Worm (Caenorhabditis elegans): ENCODE results near the gene K03A11.1.

Gene K03A11.1

DNA sequence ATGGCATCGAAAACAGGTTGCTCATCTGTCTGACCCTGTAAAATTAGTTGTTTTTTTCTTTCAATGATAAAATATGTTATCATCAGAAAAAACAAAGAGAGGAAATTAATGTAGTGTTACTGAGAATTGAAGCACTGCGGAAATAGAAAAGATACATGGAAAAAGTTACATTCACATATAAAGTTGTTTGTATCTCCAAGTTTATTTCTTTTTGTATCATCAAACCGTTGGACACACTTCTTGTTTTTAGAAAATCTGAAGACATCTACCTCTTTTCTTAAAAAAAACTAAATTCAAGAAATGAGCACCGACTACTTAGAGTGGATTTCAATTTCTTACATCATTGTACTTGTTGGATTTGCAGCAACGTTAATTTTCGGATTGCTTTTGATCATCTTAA, 30.8 kb downstream of the K03A11.1 start, which contains the start of gene str-10:
TSS of gene str-10 (plus strand) at position 301 of the 400 bp plus-strand sequence.
- TF ChIP-seq hlh-6 (tag; optimal IDR thresholded peaks at IDR 0.05) = no peak
- no peak for TF ChIP-seq ets-4 (tag; optimal IDR thresholded peaks at IDR 0.05)
- no peak for TF ChIP-seq hlh-15 (tag; optimal IDR thresholded peaks at IDR 0.05)
- TF ChIP-seq pqm-1 (tag; optimal IDR thresholded peaks at IDR 0.05) = no peak
- no peak for TF ChIP-seq tbx-7 (tag; optimal IDR thresholded peaks at IDR 0.05)
- TF ChIP-seq ceh-22 (tag; optimal IDR thresholded peaks at IDR 0.05) = no peak
- no peak for TF ChIP-seq pag-3 (tag; optimal IDR thresholded peaks at IDR 0.05; ENCODE audit: borderline replicate concordance)
- TF ChIP-seq ceh-48 (tag; optimal IDR thresholded peaks at IDR 0.05) = no peak
- TF ChIP-seq ceh-18 (tag; optimal IDR thresholded peaks at IDR 0.05) = no peak
- TF ChIP-seq ceh-14 (tag; optimal IDR thresholded peaks at IDR 0.05) = no peak
- TF ChIP-seq mec-3 (tag; optimal IDR thresholded peaks at IDR 0.05; ENCODE audit: borderline replicate concordance) = no peak
- no peak for TF ChIP-seq fax-1 (tag; optimal IDR thresholded peaks at IDR 0.05)
- TF ChIP-seq ref-2 (tag; optimal IDR thresholded peaks at IDR 0.05) = no peak
- no peak for TF ChIP-seq sox-4 (tag; optimal IDR thresholded peaks at IDR 0.05)
- TF ChIP-seq K09A11.1 (tag; optimal IDR thresholded peaks at IDR 0.05; ENCODE audit: insufficient read depth) = no peak
- no peak for TF ChIP-seq ceh-24 (tag; optimal IDR thresholded peaks at IDR 0.05)
- no peak for TF ChIP-seq hlh-13 (GFP tag; optimal IDR thresholded peaks at IDR 0.05)
- no peak for TF ChIP-seq Y22D7AL.16 (tag; optimal IDR thresholded peaks at IDR 0.05)

DNA sequence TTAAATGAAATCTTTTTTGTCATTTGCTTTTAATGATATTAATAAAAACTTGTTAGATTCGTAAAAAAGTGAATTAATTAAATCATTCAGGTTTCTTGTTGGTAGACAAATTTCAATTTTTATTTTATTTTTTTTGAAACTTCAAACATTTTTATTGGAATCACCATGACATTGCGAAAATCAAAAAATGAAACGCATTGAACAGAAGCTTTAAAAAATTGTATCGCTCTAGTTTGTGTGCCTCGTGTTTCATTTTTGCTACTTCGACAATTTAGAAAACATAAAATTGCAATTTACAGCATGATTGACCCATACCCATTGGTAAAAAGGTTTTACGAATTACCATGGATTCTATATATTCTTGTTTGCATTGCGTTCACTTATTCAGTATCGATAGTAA, 32.8 kb downstream of the K03A11.1 start, which contains the start of gene R03G8.1:
TSS of gene R03G8.1 (plus strand) at position 301 of the 400 bp plus-strand sequence.
- TF ChIP-seq T23F11.4 (GFP tag; optimal IDR thresholded peaks at IDR 0.05) (no peak), lin-11 (tag; optimal IDR thresholded peaks at IDR 0.05) (no peak)

DNA sequence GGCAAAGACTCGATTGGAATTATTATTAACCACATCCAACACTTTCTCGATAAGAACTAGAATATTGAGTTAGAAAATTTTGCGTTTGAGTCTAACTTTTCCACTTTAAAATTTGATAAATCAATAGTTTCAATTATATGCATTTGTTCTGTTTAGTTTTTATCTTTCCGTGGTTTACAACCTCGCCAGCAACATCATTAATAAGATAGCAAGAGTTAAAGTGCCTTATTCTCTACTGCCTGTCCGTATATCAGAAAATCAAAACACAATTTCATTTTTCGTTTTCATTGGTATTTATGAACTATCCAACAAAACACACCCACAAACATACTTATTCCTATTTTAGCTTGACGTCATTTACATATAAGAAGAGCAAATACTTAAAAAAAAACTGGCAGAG, 37.0 kb downstream of the K03A11.1 start:
- TF ChIP-seq unc-86 (tag; optimal IDR thresholded peaks at IDR 0.05) (no peak), pqm-1 (tag; optimal IDR thresholded peaks at IDR 0.05) (no peak), C08G9.2 (tag; optimal IDR thresholded peaks at IDR 0.05) (no peak), madf-2 (tag; optimal IDR thresholded peaks at IDR 0.05) (no peak), elt-4 (tag; optimal IDR thresholded peaks at IDR 0.05) (no peak), pax-1 (tag; optimal IDR thresholded peaks at IDR 0.05) (no peak), ceh-2 (tag; optimal IDR thresholded peaks at IDR 0.05) (no peak), Y22D7AL.16 (tag; optimal IDR thresholded peaks at IDR 0.05) (no peak), F13H6.1 (tag; optimal IDR thresholded peaks at IDR 0.05) (no peak), tbx-2 (tag; optimal IDR thresholded peaks at IDR 0.05) (no peak), ceh-18 (tag; optimal IDR thresholded peaks at IDR 0.05) (no peak), nhr-232 (tag; optimal IDR thresholded peaks at IDR 0.05) (no peak), ceh-6 (GFP tag; optimal IDR thresholded peaks at IDR 0.05) (no peak), sox-2 (GFP tag; IDR thresholded peaks at IDR 0.05) (no peak), hlh-15 (tag; optimal IDR thresholded peaks at IDR 0.05) (no peak)

DNA sequence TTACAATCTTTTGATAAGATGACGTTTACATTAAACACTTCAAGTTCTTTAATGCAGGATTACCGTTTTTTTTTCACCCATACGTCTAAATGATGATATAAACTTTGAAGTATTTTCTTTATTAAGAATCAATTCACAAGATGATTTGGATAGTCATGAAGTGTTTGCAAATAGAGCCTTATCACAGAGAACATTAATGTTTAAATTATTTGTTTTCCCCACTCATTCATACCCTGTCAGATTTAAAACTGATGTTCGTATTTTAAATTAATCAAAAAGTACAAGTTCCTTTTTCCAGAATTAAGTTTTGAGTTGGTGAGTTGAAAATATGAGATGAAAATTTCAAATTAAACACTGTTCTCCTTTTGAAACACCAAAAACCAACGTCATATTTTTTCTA, 39.2 kb downstream of the K03A11.1 start, which contains the start of gene R03G8.3:
TSS of gene R03G8.3 (plus strand) at position 301 of the 400 bp plus-strand sequence.
- TF ChIP-seq npax-4 (tag; optimal IDR thresholded peaks at IDR 0.05) (no peak), ceh-18 (tag; optimal IDR thresholded peaks at IDR 0.05) (no peak), unc-86 (tag; optimal IDR thresholded peaks at IDR 0.05) (no peak), madf-2 (tag; optimal IDR thresholded peaks at IDR 0.05) (no peak), ceh-22 (tag; optimal IDR thresholded peaks at IDR 0.05) (no peak), odd-2 (tag; optimal IDR thresholded peaks at IDR 0.05) (no peak)

DNA sequence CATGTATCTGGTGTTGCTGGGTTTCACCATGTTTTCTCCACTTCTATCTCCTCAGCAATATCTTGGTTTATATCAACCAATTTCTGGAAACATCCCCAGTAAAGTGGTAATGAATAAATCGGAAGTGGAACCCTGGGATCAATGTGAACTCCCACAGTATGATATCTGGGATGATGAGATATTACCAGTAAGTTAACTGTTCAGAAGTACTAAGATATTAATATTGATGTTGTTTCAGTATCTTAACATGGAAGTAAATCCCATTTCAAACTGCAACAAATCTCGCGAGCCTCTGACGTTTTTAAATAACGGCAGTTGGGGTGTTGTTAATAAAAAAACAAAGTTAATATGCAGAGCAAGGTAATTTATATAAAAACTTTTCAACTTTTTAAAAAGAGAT, 39.7 kb downstream of the K03A11.1 start:
- TF ChIP-seq ceh-45 (GFP tag; IDR thresholded peaks at IDR 0.05) = no peak
- TF ChIP-seq hlh-15 (tag; optimal IDR thresholded peaks at IDR 0.05) = no peak
- TF ChIP-seq ceh-31 (tag; optimal IDR thresholded peaks at IDR 0.05) = no peak
- TF ChIP-seq npax-4 (tag; optimal IDR thresholded peaks at IDR 0.05) = no peak
- no peak for TF ChIP-seq dmd-4 (tag; optimal IDR thresholded peaks at IDR 0.05; ENCODE audit: borderline replicate concordance)
- no peak for TF ChIP-seq unc-86 (tag; optimal IDR thresholded peaks at IDR 0.05)
- TF ChIP-seq pag-3 (tag; optimal IDR thresholded peaks at IDR 0.05; ENCODE audit: borderline replicate concordance) = no peak
- no peak for TF ChIP-seq zip-5 (tag; optimal IDR thresholded peaks at IDR 0.05)
- no peak for TF ChIP-seq C38D4.7 (GFP tag; optimal IDR thresholded peaks at IDR 0.05)
- TF ChIP-seq sox-4 (tag; optimal IDR thresholded peaks at IDR 0.05) = no peak

Data from whole organism, late embryonic.